Fruit fly (Drosophila melanogaster): Measurements from ENCODE around the gene CG4995.

Gene CG4995

DNA sequence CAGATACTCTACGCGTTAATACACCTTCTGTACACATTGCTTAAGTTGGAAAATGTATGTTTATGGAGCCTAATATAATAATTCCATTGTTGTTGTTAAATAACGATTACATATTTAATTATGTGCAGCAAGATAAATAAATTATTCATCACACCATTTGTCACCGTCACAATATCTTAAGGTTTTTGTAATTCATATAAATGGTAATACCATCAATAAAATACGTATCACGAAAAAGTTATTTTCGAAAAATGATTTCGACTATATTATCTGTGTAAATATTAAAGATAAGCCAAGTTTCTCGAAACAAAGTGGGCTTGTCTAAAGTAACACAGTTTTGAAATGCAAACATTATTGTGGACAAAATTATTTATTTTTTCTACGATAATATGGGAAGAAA is at the start of gene CG4995:
Gene CG4995, plus strand, starts transcription at position 301 of the 400 bp plus-strand sequence.
- TF ChIP-seq H15 (GFP tag; IDR thresholded peaks at IDR 0.05) (no peak), Fer1 (GFP tag; optimal IDR thresholded peaks at IDR 0.05) (no peak), CG17385 (GFP tag; optimal IDR thresholded peaks at IDR 0.05) (no peak), CG17568 (GFP tag; optimal IDR thresholded peaks at IDR 0.05) (no peak), D19A (tag; optimal IDR thresholded peaks at IDR 0.05) (peak; percentile 18), CG13894 (tag; optimal IDR thresholded peaks at IDR 0.05) (no peak), CG2678 (tag; optimal IDR thresholded peaks at IDR 0.05) (no peak), hth (optimal IDR thresholded peaks at IDR 0.05) (no peak), Ptx1 (GFP tag; IDR thresholded peaks at IDR 0.05) (no peak), trh (GFP tag; optimal IDR thresholded peaks at IDR 0.05) (no peak), Fer3 (tag; optimal IDR thresholded peaks at IDR 0.05) (no peak), sens (GFP tag) (peak; percentile 50)

DNA sequence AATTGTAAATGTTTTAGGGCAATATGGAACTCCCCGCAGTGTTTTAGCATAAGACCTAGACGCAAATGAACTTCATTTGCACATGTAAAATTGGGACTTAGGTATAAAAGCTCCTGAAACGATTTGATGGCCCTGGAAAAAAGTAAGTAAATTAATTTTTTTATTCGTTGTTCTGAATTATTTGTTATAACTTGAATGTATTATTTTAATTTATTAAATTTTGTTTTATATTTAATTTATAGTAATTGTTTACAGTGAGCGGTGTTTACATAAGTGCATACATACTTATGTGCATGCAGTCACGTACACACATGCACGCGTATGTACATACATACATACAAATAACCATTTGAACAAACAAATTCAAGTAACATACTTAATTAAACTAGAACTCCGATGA is 45.8 kb upstream of the CG4995 start:
- no peak for TF ChIP-seq ind (GFP tag; optimal IDR thresholded peaks at IDR 0.05)
- no peak for TF ChIP-seq H2.0 (GFP tag; IDR thresholded peaks at IDR 0.05)
- TF ChIP-seq CG8765 (GFP tag; IDR thresholded peaks at IDR 0.05), result no peak
- TF ChIP-seq CG3163 (GFP tag; optimal IDR thresholded peaks at IDR 0.05), result no peak
- TF ChIP-seq dmrt11E (tag; optimal IDR thresholded peaks at IDR 0.05), result peak; percentile 60
- no peak for TF ChIP-seq sna (GFP tag; IDR thresholded peaks at IDR 0.05; ENCODE audit: partially characterized antibody)
- TF ChIP-seq mirr (GFP tag; optimal IDR thresholded peaks at IDR 0.05), result no peak
- TF ChIP-seq Deaf1 (tag; optimal IDR thresholded peaks at IDR 0.05), result no peak
- TF ChIP-seq fru (optimal IDR thresholded peaks at IDR 0.05), result no peak
- TF ChIP-seq hkb (optimal IDR thresholded peaks at IDR 0.05), result no peak
- peak; percentile 48 for TF ChIP-seq hkb (GFP tag; IDR thresholded peaks at IDR 0.05)
- no peak for TF ChIP-seq CG1832 (GFP tag; optimal IDR thresholded peaks at IDR 0.05)
- no peak for TF ChIP-seq zen2 (GFP tag; IDR thresholded peaks at IDR 0.05; ENCODE audit: partially characterized antibody)
- TF ChIP-seq CG1647 (GFP tag; optimal IDR thresholded peaks at IDR 0.05), result no peak
- TF ChIP-seq Dfd (GFP tag; optimal IDR thresholded peaks at IDR 0.05), result no peak
- TF ChIP-seq pita (GFP tag; optimal IDR thresholded peaks at IDR 0.05), result no peak
- TF ChIP-seq CG8281 (tag; optimal IDR thresholded peaks at IDR 0.05), result no peak
- no peak for TF ChIP-seq fu2 (GFP tag; optimal IDR thresholded peaks at IDR 0.05)
- no peak for TF ChIP-seq CG13296 (GFP tag; optimal IDR thresholded peaks at IDR 0.05)
- no peak for TF ChIP-seq run (tag; optimal IDR thresholded peaks at IDR 0.05)
- no peak for TF ChIP-seq da (GFP tag; optimal IDR thresholded peaks at IDR 0.05)
- TF ChIP-seq CG3847 (GFP tag; IDR thresholded peaks at IDR 0.05), result no peak
- TF ChIP-seq trh (GFP tag; optimal IDR thresholded peaks at IDR 0.05), result no peak
- TF ChIP-seq sqz (GFP tag; optimal IDR thresholded peaks at IDR 0.05), result no peak
- TF ChIP-seq NK7.1 (GFP tag; optimal IDR thresholded peaks at IDR 0.05), result no peak
- no peak for TF ChIP-seq Neu2 (GFP tag; optimal IDR thresholded peaks at IDR 0.05; ENCODE audit: borderline replicate concordance)
- TF ChIP-seq CG7271 (tag; optimal IDR thresholded peaks at IDR 0.05), result peak; percentile 41
- TF ChIP-seq CG9727 (GFP tag; optimal IDR thresholded peaks at IDR 0.05), result no peak
- peak; percentile 75 for TF ChIP-seq Asciz (GFP tag; optimal IDR thresholded peaks at IDR 0.05)
- TF ChIP-seq shn (GFP tag; optimal IDR thresholded peaks at IDR 0.05), result no peak
- TF ChIP-seq CG11398 (GFP tag; optimal IDR thresholded peaks at IDR 0.05), result no peak
- TF ChIP-seq B-H1 (GFP tag; IDR thresholded peaks at IDR 0.05), result peak; percentile 10; the same call in 1 of the 3 replicates
- TF ChIP-seq CG10366 (GFP tag; IDR thresholded peaks at IDR 0.05), result no peak
- no peak for TF ChIP-seq sens-2 (GFP tag; IDR thresholded peaks at IDR 0.05)
- peak; percentile 6 for TF ChIP-seq CG9437 (GFP tag; optimal IDR thresholded peaks at IDR 0.05)
- TF ChIP-seq Ada2b (GFP tag; IDR thresholded peaks at IDR 0.05), result no peak
- TF ChIP-seq CG3281 (GFP tag; optimal IDR thresholded peaks at IDR 0.05), result no peak
- peak; percentile 42 for TF ChIP-seq nerfin-1 (tag; optimal IDR thresholded peaks at IDR 0.05)
- TF ChIP-seq scrt (GFP tag; optimal IDR thresholded peaks at IDR 0.05), result no peak
- TF ChIP-seq exex (tag; optimal IDR thresholded peaks at IDR 0.05), result no peak
- TF ChIP-seq crol (GFP tag; IDR thresholded peaks at IDR 0.05), result no peak
